Fruit fly (Drosophila melanogaster) whole organism, embryonic: ENCODE measurements around the gene Spn75F.

Experiments used
- Aef1 ChIP-seq: fragments of 200-800 bp; sonication (Bioruptor generic); IDR thresholded peaks from 3 replicates; pipeline ENCODE4 v1.3.6; 2022; ENCODE audit warnings: missing biosample characterization, missing genetic modification characterization
- Atf3 ChIP-seq: fragments of 200-800 bp; sonication (Bioruptor generic); optimal IDR thresholded peaks from 3 replicates; lab custom pipeline; 2016; ENCODE audit warnings: missing biosample characterization, missing genetic modification characterization
- CG10543 ChIP-seq: fragments of 200-800 bp; sonication (Bioruptor generic); optimal IDR thresholded peaks from 3 replicates; lab custom pipeline; 2017; ENCODE audit warnings: missing biosample characterization, mild to moderate bottlenecking, missing genetic modification characterization, moderate library complexity
- CG11398 ChIP-seq: fragments of 200-800 bp; sonication (Bioruptor generic); optimal IDR thresholded peaks from 2 replicates; lab custom pipeline; 2016; ENCODE audit warnings: missing biosample characterization, missing genetic modification characterization
- CG12769 ChIP-seq: fragments of 200-800 bp; sonication (Bioruptor generic); optimal IDR thresholded peaks from 2 replicates; lab custom pipeline; 2019; ENCODE audit warnings: missing biosample characterization, mild to moderate bottlenecking, missing genetic modification characterization, moderate library complexity
- CG13123 ChIP-seq: fragments of 200-800 bp; sonication (Bioruptor generic); optimal IDR thresholded peaks from 2 replicates; lab custom pipeline; 2016; ENCODE audit warnings: missing biosample characterization, missing genetic modification characterization
- CG13287 ChIP-seq: fragments of 200-800 bp; sonication (Bioruptor generic); IDR thresholded peaks from 2 replicates; pipeline ENCODE4 v1.3.6; 2022; ENCODE audit warnings: missing biosample characterization, missing genetic modification characterization; ENCODE audit not compliant: partially characterized antibody
- CG14667 ChIP-seq: fragments of 200-800 bp; sonication (Bioruptor generic); IDR thresholded peaks from 2 replicates; pipeline ENCODE4 v1.3.6; 2022; ENCODE audit warnings: missing biosample characterization, missing genetic modification characterization
- CG14965 ChIP-seq: fragments of 200-800 bp; sonication (Bioruptor generic); optimal IDR thresholded peaks from 2 replicates; lab custom pipeline; 2016; ENCODE audit warnings: missing biosample characterization, missing genetic modification characterization, borderline replicate concordance
- CG1529 ChIP-seq: fragments of 200-800 bp; sonication (Bioruptor generic); optimal IDR thresholded peaks from 3 replicates; lab custom pipeline; 2018; ENCODE audit warnings: missing biosample characterization, missing genetic modification characterization
- CG16863 ChIP-seq: fragments of 200-800 bp; sonication (Bioruptor generic); optimal IDR thresholded peaks from 3 replicates; lab custom pipeline; 2016; ENCODE audit warnings: missing biosample characterization, missing genetic modification characterization
- CG17328 ChIP-seq: fragments of 200-800 bp; sonication (Bioruptor generic); IDR thresholded peaks from 2 replicates; pipeline ENCODE4 v1.3.6; 2022; ENCODE audit warnings: missing biosample characterization, missing genetic modification characterization
- CG1792 ChIP-seq: fragments of 200-800 bp; sonication (Bioruptor generic); optimal IDR thresholded peaks from 2 replicates; lab custom pipeline; 2016; ENCODE audit warnings: missing biosample characterization, missing genetic modification characterization
- CG1832 ChIP-seq: fragments of 200-800 bp; sonication (Bioruptor generic); optimal IDR thresholded peaks from 2 replicates; lab custom pipeline; 2017; ENCODE audit warnings: missing biosample characterization, mild to moderate bottlenecking, missing genetic modification characterization, inconsistent platforms
- CG4282 ChIP-seq: fragments of 200-800 bp; sonication (Bioruptor generic); optimal IDR thresholded peaks from 2 replicates; lab custom pipeline; 2016; ENCODE audit warnings: missing biosample characterization, missing genetic modification characterization
- CG6272 ChIP-seq: fragments of 200-800 bp; sonication (Bioruptor generic); IDR thresholded peaks from 2 replicates; pipeline ENCODE4 v1.3.6; 2022; ENCODE audit warnings: missing biosample characterization, missing genetic modification characterization
- CG6854 ChIP-seq: fragments of 200-800 bp; sonication (Bioruptor generic); optimal IDR thresholded peaks from 3 replicates; lab custom pipeline; 2017; ENCODE audit warnings: missing biosample characterization, mild to moderate bottlenecking, missing genetic modification characterization
- CG8924 ChIP-seq: fragments of 200-800 bp; optimal IDR thresholded peaks from 3 replicates; lab custom pipeline; 2019; ENCODE audit warnings: missing biosample characterization, mild to moderate bottlenecking, missing genetic modification characterization, moderate library complexity
- CG8944 ChIP-seq: fragments of 200-800 bp; sonication (Bioruptor generic); optimal IDR thresholded peaks from 3 replicates; lab custom pipeline; 2016; ENCODE audit warnings: missing biosample characterization, missing genetic modification characterization
- CTCF ChIP-seq: fragments of 200-800 bp; sonication (Bioruptor generic); optimal IDR thresholded peaks from 2 replicates; lab custom pipeline; 2017; ENCODE audit warnings: missing biosample characterization, mild to moderate bottlenecking, missing genetic modification characterization, moderate library complexity
- CkIIα-i1 ChIP-seq: fragments of 200-800 bp; sonication (Bioruptor generic); IDR thresholded peaks from 2 replicates; pipeline ENCODE4 v1.3.6; 2022; ENCODE audit warnings: missing biosample characterization, missing genetic modification characterization
- Gsc ChIP-seq: fragments of 200-800 bp; sonication (Bioruptor generic); IDR thresholded peaks from 2 replicates; pipeline ENCODE4 v1.3.6; 2022; ENCODE audit warnings: missing biosample characterization, missing genetic modification characterization
- HmgZ ChIP-seq: fragments of 200-800 bp; sonication (Bioruptor generic); optimal IDR thresholded peaks from 2 replicates; lab custom pipeline; 2018; ENCODE audit warnings: missing biosample characterization, mild to moderate bottlenecking, missing genetic modification characterization
- Hmr ChIP-seq: fragments of 200-800 bp; sonication (Bioruptor generic); optimal IDR thresholded peaks from 3 replicates; lab custom pipeline; 2017; ENCODE audit warnings: mild to moderate bottlenecking, missing biosample characterization, missing genetic modification reagents, missing genetic modification characterization
- Hr3 ChIP-seq: fragments of 200-800 bp; sonication (Bioruptor generic); optimal IDR thresholded peaks from 3 replicates; lab custom pipeline; 2016; ENCODE audit warnings: missing biosample characterization, missing genetic modification characterization
- Lhr ChIP-seq: fragments of 200-800 bp; sonication (Bioruptor generic); optimal IDR thresholded peaks from 3 replicates; lab custom pipeline; 2017; ENCODE audit warnings: mild to moderate bottlenecking, missing biosample characterization, missing genetic modification reagents, missing genetic modification characterization
- Ravus ChIP-seq: fragments of 200-800 bp; sonication (Bioruptor generic); IDR thresholded peaks from 2 replicates; pipeline ENCODE4 v1.3.6; 2022; ENCODE audit warnings: missing biosample characterization, missing genetic modification characterization
- YL-1 ChIP-seq: fragments of 200-800 bp; sonication (Bioruptor generic); optimal IDR thresholded peaks from 3 replicates; lab custom pipeline; 2017; ENCODE audit warnings: missing biosample characterization, mild to moderate bottlenecking, missing genetic modification characterization
- bbx ChIP-seq: fragments of 200-800 bp; sonication (Bioruptor generic); IDR thresholded peaks from 2 replicates; pipeline ENCODE4 v1.3.6; 2022; ENCODE audit warnings: missing biosample characterization, missing genetic modification characterization; ENCODE audit not compliant: partially characterized antibody
- btn ChIP-seq: fragments of 200-800 bp; sonication (Bioruptor generic); optimal IDR thresholded peaks from 2 replicates; lab custom pipeline; 2016; ENCODE audit warnings: missing biosample characterization, missing genetic modification characterization
- disco-r ChIP-seq: fragments of 200-800 bp; sonication (Bioruptor generic); optimal IDR thresholded peaks from 2 replicates; lab custom pipeline; 2016; ENCODE audit warnings: missing biosample characterization, missing genetic modification characterization
- exex ChIP-seq: fragments of 200-800 bp; sonication (Bioruptor generic); optimal IDR thresholded peaks from 4 replicates; lab custom pipeline; 2018; ENCODE audit warnings: missing biosample characterization, mild to moderate bottlenecking, missing genetic modification characterization, moderate library complexity
- fd64A ChIP-seq: fragments of 200-800 bp; sonication (Bioruptor generic); optimal IDR thresholded peaks from 3 replicates; lab custom pipeline; 2018; ENCODE audit warnings: missing biosample characterization, mild to moderate bottlenecking, missing genetic modification characterization
- fd96Cb ChIP-seq: fragments of 200-800 bp; sonication (Bioruptor generic); optimal IDR thresholded peaks from 2 replicates; lab custom pipeline; 2018; ENCODE audit warnings: missing biosample characterization, mild to moderate bottlenecking, missing genetic modification characterization, moderate library complexity
- fru ChIP-seq: fragments of >200 bp; optimal IDR thresholded peaks from 2 replicates; lab custom pipeline; 2017
- grau ChIP-seq: fragments of 200-800 bp; optimal IDR thresholded peaks from 3 replicates; lab custom pipeline; 2019; ENCODE audit warnings: missing biosample characterization, mild to moderate bottlenecking, missing genetic modification characterization, moderate library complexity
- kni ChIP-seq: fragments of 200-800 bp; sonication (Bioruptor generic); optimal IDR thresholded peaks from 3 replicates; lab custom pipeline; 2017; ENCODE audit warnings: mild to moderate bottlenecking, missing biosample characterization, missing genetic modification reagents, missing genetic modification characterization
- lab ChIP-seq: fragments of 200-800 bp; sonication (Bioruptor generic); optimal IDR thresholded peaks from 3 replicates; lab custom pipeline; 2017; ENCODE audit warnings: missing biosample characterization, missing genetic modification characterization, mild to moderate bottlenecking, moderate library complexity, missing genetic modification reagents
- lilli ChIP-seq: fragments of 200-800 bp; sonication (Bioruptor generic); optimal IDR thresholded peaks from 3 replicates; lab custom pipeline; 2016; ENCODE audit warnings: missing biosample characterization, missing genetic modification characterization
- maf-S ChIP-seq: fragments of 200-800 bp; sonication (Bioruptor generic); optimal IDR thresholded peaks from 2 replicates; lab custom pipeline; 2016; ENCODE audit warnings: missing biosample characterization, missing genetic modification characterization
- mld ChIP-seq: fragments of 200-800 bp; sonication (Bioruptor generic); IDR thresholded peaks from 3 replicates; pipeline ENCODE4 v1.3.6; 2022; ENCODE audit warnings: missing biosample characterization, missing genetic modification characterization; ENCODE audit not compliant: partially characterized antibody
- nom ChIP-seq: fragments of 200-800 bp; sonication (Bioruptor generic); optimal IDR thresholded peaks from 2 replicates; lab custom pipeline; 2017; ENCODE audit warnings: missing biosample characterization, missing genetic modification characterization, mild to moderate bottlenecking, moderate library complexity, missing genetic modification reagents
- p53 ChIP-seq: fragments of 200-800 bp; sonication (Bioruptor generic); optimal IDR thresholded peaks from 2 replicates; lab custom pipeline; 2016; ENCODE audit warnings: missing biosample characterization, missing genetic modification characterization
- rib ChIP-seq: fragments of 200-800 bp; sonication (Bioruptor generic); IDR thresholded peaks from 2 replicates; pipeline ENCODE4 v1.3.6; 2022; ENCODE audit warnings: missing biosample characterization, missing genetic modification characterization
- sna ChIP-seq: fragments of 200-800 bp; sonication (Bioruptor generic); IDR thresholded peaks from 2 replicates; pipeline ENCODE4 v1.3.6; 2022; ENCODE audit warnings: missing biosample characterization, missing genetic modification characterization; ENCODE audit not compliant: partially characterized antibody
- stwl ChIP-seq: fragments of 200-800 bp; sonication (Bioruptor generic); optimal IDR thresholded peaks from 3 replicates; lab custom pipeline; 2018; ENCODE audit warnings: missing biosample characterization, mild to moderate bottlenecking, missing genetic modification characterization, moderate library complexity
- toy ChIP-seq: fragments of 200-800 bp; sonication (Bioruptor generic); IDR thresholded peaks from 2 replicates; pipeline ENCODE4 v1.3.6; 2022; ENCODE audit warnings: missing biosample characterization, missing genetic modification characterization
- unc-4 ChIP-seq: fragments of 200-800 bp; sonication (Bioruptor generic); IDR thresholded peaks from 2 replicates; pipeline ENCODE4 v1.3.6; 2022; ENCODE audit warnings: missing biosample characterization, missing genetic modification characterization; ENCODE audit not compliant: partially characterized antibody
- unpg ChIP-seq: fragments of 200-800 bp; sonication (Bioruptor generic); optimal IDR thresholded peaks from 3 replicates; lab custom pipeline; 2018; ENCODE audit warnings: missing biosample characterization, mild to moderate bottlenecking, missing genetic modification characterization, moderate library complexity
- yki ChIP-seq: fragments of >200 bp; optimal IDR thresholded peaks from 3 replicates; lab custom pipeline; 2018

Spn75F gene

dm6 chr3L:19171321-19172191 is 42.1 kb upstream of the Spn75F start (continued):
- no peak for TF ChIP-seq stwl (tag; lab: Kevin White, UChicago)
- TF ChIP-seq fd96Cb (tag; lab: Kevin White, UChicago) = no peak
- no peak for TF ChIP-seq CG1529 (GFP tag; lab: Kevin White, UChicago)
- no peak for TF ChIP-seq Aef1 (GFP tag; lab: Robert Waterston, UW)
- no peak for TF ChIP-seq Lhr (GFP tag; lab: Kevin White, UChicago)
- no peak for TF ChIP-seq YL-1 (GFP tag; lab: Kevin White, UChicago)
- peak; percentile 75 for TF ChIP-seq CG1832
- TF ChIP-seq Gsc = no peak
- no peak for TF ChIP-seq maf-S (GFP tag; lab: Kevin White, UChicago)
- no peak for TF ChIP-seq btn (GFP tag; lab: Kevin White, UChicago)
- no peak for TF ChIP-seq CG6854 (GFP tag; lab: Kevin White, UChicago)
- TF ChIP-seq grau (tag; lab: Kevin White, UChicago) = no peak
- TF ChIP-seq CG14965 = no peak
- peak; percentile 47 for TF ChIP-seq lab (GFP tag; lab: Kevin White, UChicago)
- TF ChIP-seq rib = no peak
- no peak for TF ChIP-seq CG11398
- no peak for TF ChIP-seq CG14667 (GFP tag; lab: Robert Waterston, UW)
- no peak for TF ChIP-seq CG12769 (tag; lab: Kevin White, UChicago)
- peak; percentile 29; the same call in 1 of the 2 replicates for TF ChIP-seq sna (GFP tag; lab: Robert Waterston, UW)
- no peak for TF ChIP-seq CTCF
- peak; percentile 53 for TF ChIP-seq unc-4 (GFP tag; lab: Robert Waterston, UW)
- TF ChIP-seq CG4282 (GFP tag; lab: Kevin White, UChicago) = no peak
- no peak for TF ChIP-seq fru (lab: Kevin White, UChicago)
- no peak for TF ChIP-seq HmgZ (tag; lab: Kevin White, UChicago)
- TF ChIP-seq CG6272 (GFP tag; lab: Robert Waterston, UW) = no peak
- no peak for TF ChIP-seq Atf3
- no peak for TF ChIP-seq CG8924 (tag; lab: Kevin White, UChicago)
- no peak for TF ChIP-seq p53
- 0 out of 2 replicates have a peak, but pooled peaks have one; percentile 11 for TF ChIP-seq CG17328 (GFP tag; lab: Robert Waterston, UW)
- no peak for TF ChIP-seq CG10543 (GFP tag; lab: Kevin White, UChicago)
- TF ChIP-seq fd64A (GFP tag; lab: Kevin White, UChicago) = no peak
- TF ChIP-seq CkIIα-i1 (GFP tag; lab: Robert Waterston, UW) = no peak
- no peak for TF ChIP-seq Hr3 (GFP tag; lab: Kevin White, UChicago)
- no peak for TF ChIP-seq toy (GFP tag; lab: Robert Waterston, UW)
- TF ChIP-seq exex (tag; lab: Kevin White, UChicago) = peak; percentile 31
- TF ChIP-seq CG13287 (GFP tag; lab: Robert Waterston, UW) = peak; percentile 54
- no peak for TF ChIP-seq CG1792 (GFP tag; lab: Kevin White, UChicago)
- TF ChIP-seq mld (GFP tag; lab: Robert Waterston, UW) = no peak
- no peak for TF ChIP-seq disco-r (GFP tag; lab: Kevin White, UChicago)
- no peak for TF ChIP-seq CG13123
- no peak for TF ChIP-seq CG16863
- TF ChIP-seq lilli (GFP tag; lab: Kevin White, UChicago) = no peak
- TF ChIP-seq Ravus (GFP tag; lab: Robert Waterston, UW) = no peak
- TF ChIP-seq CG8944 (GFP tag; lab: Kevin White, UChicago) = no peak
- TF ChIP-seq kni (GFP tag; lab: Kevin White, UChicago) = peak; percentile 92
- TF ChIP-seq Hmr (GFP tag; lab: Kevin White, UChicago) = no peak
- TF ChIP-seq unpg (GFP tag; lab: Kevin White, UChicago) = no peak
- peak; percentile 50 for TF ChIP-seq nom (GFP tag; lab: Kevin White, UChicago)
- TF ChIP-seq yki (lab: Kevin White, UChicago) = peak; percentile 69
- no peak for TF ChIP-seq bbx (GFP tag; lab: Robert Waterston, UW)
